Fruit fly (Drosophila melanogaster) Kc167 (cell line): ENCODE measurements around the gene CG12024.

Source experiments
- h ChIP-seq: fragments of >200 bp; optimal IDR thresholded peaks from 3 replicates; lab custom pipeline; 2018; ENCODE audit warnings: missing external identifiers
- ttk ChIP-seq: sonication (Bioruptor generic); optimal IDR thresholded peaks from 2 replicates; lab custom pipeline; 2017; ENCODE audit warnings: missing external identifiers

- TF ChIP-seq h (lab: Kevin White, UChicago) (no peak), ttk (no peak)
Measured at dm6 chr3L:1822365-1822764, 34.6 kb upstream of the CG12024 start.
